Fruit fly (Drosophila melanogaster) whole organism, embryonic: ENCODE results near the gene CG32280.

ENCODE experiments used
- Aef1 ChIP-seq: fragments of 200-800 bp; sonication (Bioruptor generic); IDR thresholded peaks from 3 replicates; pipeline ENCODE4 v1.3.6; 2022; ENCODE audit warnings: missing biosample characterization, missing genetic modification characterization
- Bdp1 ChIP-seq: fragments of 200-800 bp; sonication (Bioruptor generic); optimal IDR thresholded peaks from 3 replicates; lab custom pipeline; 2016; ENCODE audit warnings: missing biosample characterization, missing genetic modification characterization
- CG10565 ChIP-seq: fragments of 200-800 bp; sonication (Bioruptor generic); optimal IDR thresholded peaks from 3 replicates; lab custom pipeline; 2016; ENCODE audit warnings: missing biosample characterization, mild to moderate bottlenecking, missing genetic modification characterization
- CG11398 ChIP-seq: fragments of 200-800 bp; sonication (Bioruptor generic); optimal IDR thresholded peaks from 2 replicates; lab custom pipeline; 2016; ENCODE audit warnings: missing biosample characterization, missing genetic modification characterization
- CG12071 ChIP-seq: fragments of 200-800 bp; sonication (Bioruptor generic); optimal IDR thresholded peaks from 3 replicates; lab custom pipeline; 2018; ENCODE audit warnings: missing biosample characterization, mild to moderate bottlenecking, missing genetic modification characterization
- CG1233 ChIP-seq: fragments of 200-800 bp; sonication (Bioruptor generic); optimal IDR thresholded peaks from 4 replicates; lab custom pipeline; 2018; ENCODE audit warnings: missing biosample characterization, mild to moderate bottlenecking, missing genetic modification characterization
- CG13424 ChIP-seq: fragments of 200-800 bp; sonication (Bioruptor generic); optimal IDR thresholded peaks from 2 replicates; lab custom pipeline; 2019; ENCODE audit warnings: missing biosample characterization, mild to moderate bottlenecking, missing genetic modification characterization, moderate library complexity
- CG14441 ChIP-seq: fragments of 200-800 bp; sonication (Bioruptor generic); IDR thresholded peaks from 2 replicates; pipeline ENCODE4 v1.3.6; 2022; ENCODE audit warnings: missing biosample characterization, missing genetic modification characterization
- CG15011 ChIP-seq: fragments of 200-800 bp; sonication (Bioruptor generic); optimal IDR thresholded peaks from 3 replicates; lab custom pipeline; 2018; ENCODE audit warnings: missing biosample characterization, mild to moderate bottlenecking, missing genetic modification characterization
- CG15696 ChIP-seq: fragments of 200-800 bp; sonication (Bioruptor generic); optimal IDR thresholded peaks from 2 replicates; lab custom pipeline; 2019; ENCODE audit warnings: missing biosample characterization, mild to moderate bottlenecking, missing genetic modification characterization, moderate library complexity
- CG1603 ChIP-seq: fragments of 200-800 bp; sonication (Bioruptor generic); optimal IDR thresholded peaks from 2 replicates; lab custom pipeline; 2019; ENCODE audit warnings: missing biosample characterization, mild to moderate bottlenecking, missing genetic modification characterization, moderate library complexity
- CG17802 ChIP-seq: fragments of 200-800 bp; sonication (Bioruptor generic); optimal IDR thresholded peaks from 2 replicates; lab custom pipeline; 2018; ENCODE audit warnings: missing biosample characterization, mild to moderate bottlenecking, missing genetic modification characterization, moderate library complexity
- CG18262 ChIP-seq: fragments of 200-800 bp; optimal IDR thresholded peaks from 3 replicates; lab custom pipeline; 2019; ENCODE audit warnings: missing biosample characterization, mild to moderate bottlenecking, missing genetic modification characterization, moderate library complexity
- CG2116 ChIP-seq: fragments of 200-800 bp; sonication (Bioruptor generic); optimal IDR thresholded peaks from 3 replicates; lab custom pipeline; 2018; ENCODE audit warnings: missing biosample characterization, mild to moderate bottlenecking, missing genetic modification characterization
- CG31224 ChIP-seq: fragments of 200-800 bp; sonication (Bioruptor generic); IDR thresholded peaks from 2 replicates; pipeline ENCODE4 v1.3.6; 2022; ENCODE audit warnings: missing biosample characterization, missing genetic modification characterization
- CG3407 ChIP-seq: fragments of 200-800 bp; sonication (Bioruptor generic); optimal IDR thresholded peaks from 2 replicates; lab custom pipeline; 2018; ENCODE audit warnings: missing biosample characterization, mild to moderate bottlenecking, missing genetic modification characterization
- CG34422 ChIP-seq: fragments of 200-800 bp; sonication (Bioruptor generic); IDR thresholded peaks from 3 replicates; pipeline ENCODE4 v1.3.6; 2022; ENCODE audit warnings: missing biosample characterization, missing genetic modification characterization
- CG4282 ChIP-seq: fragments of 200-800 bp; sonication (Bioruptor generic); optimal IDR thresholded peaks from 2 replicates; lab custom pipeline; 2016; ENCODE audit warnings: missing biosample characterization, missing genetic modification characterization
- CG4404 ChIP-seq: fragments of 200-800 bp; sonication (Bioruptor generic); IDR thresholded peaks from 2 replicates; pipeline ENCODE4 v1.3.6; 2022; ENCODE audit warnings: missing biosample characterization, missing genetic modification characterization
- CG4707 ChIP-seq: fragments of 200-800 bp; sonication (Bioruptor generic); optimal IDR thresholded peaks from 2 replicates; lab custom pipeline; 2018; ENCODE audit warnings: missing biosample characterization, mild to moderate bottlenecking, missing genetic modification characterization, moderate library complexity
- CG6254 ChIP-seq: fragments of 200-800 bp; sonication (Bioruptor generic); optimal IDR thresholded peaks from 3 replicates; lab custom pipeline; 2017; ENCODE audit warnings: mild to moderate bottlenecking, missing biosample characterization, missing genetic modification reagents, missing genetic modification characterization
- CG6854 ChIP-seq: fragments of 200-800 bp; sonication (Bioruptor generic); optimal IDR thresholded peaks from 3 replicates; lab custom pipeline; 2017; ENCODE audit warnings: missing biosample characterization, mild to moderate bottlenecking, missing genetic modification characterization
- CG7786 ChIP-seq: fragments of 200-800 bp; sonication (Bioruptor generic); optimal IDR thresholded peaks from 2 replicates; lab custom pipeline; 2016; ENCODE audit warnings: missing biosample characterization, missing genetic modification characterization
- CG8388 ChIP-seq: fragments of 200-800 bp; sonication (Bioruptor generic); optimal IDR thresholded peaks from 2 replicates; lab custom pipeline; 2019; ENCODE audit warnings: missing biosample characterization, mild to moderate bottlenecking, missing genetic modification characterization, moderate library complexity
- D19B ChIP-seq: fragments of 200-800 bp; sonication (Bioruptor generic); optimal IDR thresholded peaks from 2 replicates; lab custom pipeline; 2017; ENCODE audit warnings: missing biosample characterization, mild to moderate bottlenecking, missing genetic modification characterization
- Ets97D ChIP-seq: fragments of 200-800 bp; sonication (Bioruptor generic); optimal IDR thresholded peaks from 3 replicates; lab custom pipeline; 2016; ENCODE audit warnings: missing biosample characterization, missing genetic modification characterization
- Mad ChIP-seq: fragments of 200-800 bp; sonication (Bioruptor generic); optimal IDR thresholded peaks from 2 replicates; lab custom pipeline; 2016; ENCODE audit warnings: missing biosample characterization, missing genetic modification characterization
- Mrtf ChIP-seq: fragments of 200-800 bp; sonication (Bioruptor generic); IDR thresholded peaks from 3 replicates; pipeline ENCODE4 v1.3.6; 2022; ENCODE audit warnings: missing biosample characterization, missing genetic modification characterization
- PHDP ChIP-seq: fragments of 200-800 bp; sonication (Bioruptor generic); optimal IDR thresholded peaks from 3 replicates; lab custom pipeline; 2018; ENCODE audit warnings: missing biosample characterization, mild to moderate bottlenecking, missing genetic modification characterization, moderate library complexity
- Poxn ChIP-seq: fragments of 200-800 bp; sonication (Bioruptor generic); IDR thresholded peaks from 2 replicates; pipeline ENCODE4 v1.3.6; 2022; ENCODE audit warnings: missing biosample characterization, missing genetic modification characterization
- Ptx1 ChIP-seq: fragments of 200-800 bp; sonication (Bioruptor generic); IDR thresholded peaks from 2 replicates; pipeline ENCODE4 v1.3.6; 2022; ENCODE audit warnings: missing biosample characterization, missing genetic modification characterization
- Ssrp ChIP-seq: fragments of 200-800 bp; sonication (Bioruptor generic); optimal IDR thresholded peaks from 2 replicates; lab custom pipeline; 2018; ENCODE audit warnings: missing biosample characterization, mild to moderate bottlenecking, missing genetic modification characterization, moderate library complexity
- Xrp1 ChIP-seq: fragments of 200-800 bp; sonication (Bioruptor generic); IDR thresholded peaks from 2 replicates; pipeline ENCODE4 v1.3.6; 2022; ENCODE audit warnings: missing biosample characterization, missing genetic modification characterization
- ato ChIP-seq: fragments of 200-800 bp; sonication (Bioruptor generic); IDR thresholded peaks from 2 replicates; pipeline ENCODE4 v1.3.6; 2022; ENCODE audit warnings: missing biosample characterization, missing genetic modification characterization; ENCODE audit not compliant: partially characterized antibody
- crp ChIP-seq, 2 experiments: fragments of 200-800 bp; sonication (Bioruptor generic); optimal IDR thresholded peaks; 2 replicates in 1 of 2; 3 replicates in 1 of 2; lab custom pipeline; 2017; ENCODE audit warnings: missing biosample characterization in 2 of 2, missing genetic modification characterization in 2 of 2, mild to moderate bottlenecking in 1 of 2, moderate library complexity in 1 of 2
- da ChIP-seq: fragments of 200-800 bp; sonication (Bioruptor generic); optimal IDR thresholded peaks from 2 replicates; lab custom pipeline; 2016; ENCODE audit warnings: missing biosample characterization, missing genetic modification characterization
- dimm ChIP-seq: fragments of 200-800 bp; sonication (Bioruptor generic); IDR thresholded peaks from 2 replicates; pipeline ENCODE4 v1.3.6; 2022; ENCODE audit warnings: missing biosample characterization, missing genetic modification characterization
- dmrt99B ChIP-seq: fragments of 200-800 bp; sonication (Bioruptor generic); optimal IDR thresholded peaks from 2 replicates; lab custom pipeline; 2018; ENCODE audit warnings: missing biosample characterization, mild to moderate bottlenecking, missing genetic modification characterization, moderate library complexity
- ewg ChIP-seq: fragments of 200-800 bp; sonication (Bioruptor generic); optimal IDR thresholded peaks from 3 replicates; lab custom pipeline; 2017; ENCODE audit warnings: mild to moderate bottlenecking, missing biosample characterization, missing genetic modification reagents, missing genetic modification characterization
- grau ChIP-seq: fragments of 200-800 bp; optimal IDR thresholded peaks from 3 replicates; lab custom pipeline; 2019; ENCODE audit warnings: missing biosample characterization, mild to moderate bottlenecking, missing genetic modification characterization, moderate library complexity
- grn ChIP-seq: fragments of 200-800 bp; sonication (Bioruptor generic); optimal IDR thresholded peaks from 3 replicates; lab custom pipeline; 2017; ENCODE audit warnings: missing biosample characterization, missing genetic modification characterization
- gt ChIP-seq: fragments of 200-800 bp; sonication (Bioruptor generic); IDR thresholded peaks from 2 replicates; pipeline ENCODE4 v1.3.6; 2022; ENCODE audit warnings: missing biosample characterization, missing genetic modification characterization
- her ChIP-seq: fragments of 200-800 bp; sonication (Bioruptor generic); optimal IDR thresholded peaks from 2 replicates; lab custom pipeline; 2016; ENCODE audit warnings: missing biosample characterization, missing genetic modification characterization
- jumu ChIP-seq: fragments of 200-800 bp; sonication (Bioruptor generic); optimal IDR thresholded peaks from 3 replicates; lab custom pipeline; 2016; ENCODE audit warnings: missing biosample characterization, missing genetic modification characterization
- kay ChIP-seq: fragments of 200-800 bp; sonication (Bioruptor generic); optimal IDR thresholded peaks from 2 replicates; lab custom pipeline; 2016; ENCODE audit warnings: missing biosample characterization, missing genetic modification characterization
- lbe ChIP-seq: fragments of 200-800 bp; sonication (Bioruptor generic); optimal IDR thresholded peaks from 2 replicates; lab custom pipeline; 2016; ENCODE audit warnings: missing biosample characterization, mild to moderate bottlenecking, missing genetic modification characterization
- mld ChIP-seq: fragments of 200-800 bp; sonication (Bioruptor generic); IDR thresholded peaks from 3 replicates; pipeline ENCODE4 v1.3.6; 2022; ENCODE audit warnings: missing biosample characterization, missing genetic modification characterization; ENCODE audit not compliant: partially characterized antibody
- row ChIP-seq: fragments of 200-800 bp; sonication (Bioruptor generic); IDR thresholded peaks from 3 replicates; pipeline ENCODE4 v1.3.6; 2022; ENCODE audit warnings: missing biosample characterization, missing genetic modification characterization
- sens-2 ChIP-seq: fragments of 200-800 bp; sonication (Bioruptor generic); IDR thresholded peaks from 2 replicates; pipeline ENCODE4 v1.3.6; 2022; ENCODE audit warnings: missing biosample characterization, missing genetic modification characterization
- tna ChIP-seq: fragments of 200-800 bp; sonication (Bioruptor generic); IDR thresholded peaks from 2 replicates; pipeline ENCODE4 v1.3.6; 2022; ENCODE audit warnings: missing biosample characterization, missing genetic modification characterization; ENCODE audit not compliant: partially characterized antibody
- usp ChIP-seq: fragments of >200 bp; optimal IDR thresholded peaks from 2 replicates; lab custom pipeline; 2017; ENCODE audit warnings: missing biosample characterization, missing genetic modification characterization

The CG32280 gene

DNA sequence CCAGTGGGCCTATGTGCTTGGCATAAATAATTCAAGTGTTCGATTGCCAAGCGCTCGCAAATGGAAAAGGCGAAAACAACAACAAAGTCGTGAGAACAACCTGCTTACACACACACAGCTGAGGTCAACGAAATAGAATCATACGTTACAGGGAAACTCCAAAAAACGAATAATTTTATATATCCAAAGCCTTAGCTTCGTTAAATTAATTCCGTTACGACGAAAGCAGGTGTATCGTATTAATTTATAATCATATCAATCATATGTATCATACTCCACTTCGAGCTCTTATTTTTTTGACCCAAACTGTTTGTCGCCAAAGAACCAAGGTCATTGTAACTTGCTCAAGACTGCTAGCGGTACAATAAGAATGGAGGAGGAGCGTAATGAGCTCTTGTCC lies 14.5 kb downstream of the CG32280 start (continued):
- no peak for TF ChIP-seq mld (GFP tag; lab: Robert Waterston, UW)
- TF ChIP-seq Mrtf (GFP tag; lab: Robert Waterston, UW) = peak; percentile 85
- peak; percentile 48 for TF ChIP-seq CG2116 (GFP tag; lab: Kevin White, UChicago)
- TF ChIP-seq grau = peak; percentile 87
- TF ChIP-seq CG3407 (GFP tag; lab: Kevin White, UChicago) = peak; percentile 66
- peak; percentile 81 for TF ChIP-seq CG13424
- TF ChIP-seq jumu = peak; percentile 74
- peak; percentile 89 for TF ChIP-seq CG34422 (GFP tag; lab: Robert Waterston, UW)
- TF ChIP-seq Ptx1 (GFP tag; lab: Robert Waterston, UW) = peak; percentile 91
- peak; percentile 92 for TF ChIP-seq PHDP (tag; lab: Kevin White, UChicago)
- TF ChIP-seq CG1603 = peak; percentile 90
- peak; percentile 96 for TF ChIP-seq Xrp1
- peak; percentile 60 for TF ChIP-seq CG7786 (GFP tag; lab: Kevin White, UChicago)
- peak; percentile 75 for TF ChIP-seq Ssrp (tag; lab: Kevin White, UChicago)
- peak; percentile 88 for TF ChIP-seq CG6254 (GFP tag; lab: Kevin White, UChicago)
- TF ChIP-seq Bdp1 (GFP tag; lab: Kevin White, UChicago) = peak; percentile 53
- TF ChIP-seq usp (GFP tag; lab: Kevin White, UChicago) = no peak
- no peak for TF ChIP-seq tna
- TF ChIP-seq dmrt99B (tag; lab: Kevin White, UChicago) = no peak
- TF ChIP-seq gt = 0 out of 2 replicates have a peak, but pooled peaks have one; percentile 38
- TF ChIP-seq dimm (GFP tag; lab: Robert Waterston, UW) = peak; percentile 43; the same call in 1 of the 2 replicates
- peak; percentile 76 for TF ChIP-seq her (GFP tag; lab: Kevin White, UChicago)
- TF ChIP-seq lbe (GFP tag; lab: Kevin White, UChicago) = peak; percentile 88
- TF ChIP-seq CG11398 (GFP tag; lab: Kevin White, UChicago) = peak; percentile 24
- TF ChIP-seq Aef1 (GFP tag; lab: Robert Waterston, UW) = peak; percentile 84
- TF ChIP-seq CG10565 (GFP tag; lab: Kevin White, UChicago) = peak; percentile 70
- peak; percentile 95 for TF ChIP-seq row (GFP tag; lab: Robert Waterston, UW)
- TF ChIP-seq CG6854 = peak; percentile 82
- TF ChIP-seq D19B = peak; percentile 83
- TF ChIP-seq kay = peak; percentile 74
- peak; percentile 59 for TF ChIP-seq ewg (GFP tag; lab: Kevin White, UChicago)
- TF ChIP-seq crp (GFP tag; optimal IDR thresholded peaks at IDR 0.05; lab: Kevin White, UChicago) = peak in 1 of 2 experiments; percentile 2
- no peak for TF ChIP-seq CG12071 (GFP tag; lab: Kevin White, UChicago)
- TF ChIP-seq Mad = peak; percentile 65
- peak; percentile 93 for TF ChIP-seq CG14441 (GFP tag; lab: Robert Waterston, UW)
- no peak for TF ChIP-seq grn
- no peak for TF ChIP-seq CG4282
- TF ChIP-seq CG18262 (tag; lab: Kevin White, UChicago) = peak; percentile 89
- TF ChIP-seq CG4707 (GFP tag; lab: Kevin White, UChicago) = peak; percentile 63
- peak; percentile 84 for TF ChIP-seq CG8388 (GFP tag; lab: Kevin White, UChicago)
- TF ChIP-seq ato = no peak
- TF ChIP-seq CG31224 (GFP tag; lab: Robert Waterston, UW) = peak; percentile 82
- TF ChIP-seq CG17802 (tag; lab: Kevin White, UChicago) = peak; percentile 68
- TF ChIP-seq da (GFP tag; lab: Kevin White, UChicago) = no peak
- TF ChIP-seq CG1233 (GFP tag; lab: Kevin White, UChicago) = peak; percentile 89
- TF ChIP-seq CG4404 (GFP tag; lab: Robert Waterston, UW) = peak; percentile 74
- TF ChIP-seq Ets97D (GFP tag; lab: Kevin White, UChicago) = peak; percentile 46
- TF ChIP-seq CG15696 = peak; percentile 77
- TF ChIP-seq sens-2 (GFP tag; lab: Robert Waterston, UW) = peak; percentile 53; the same call in 1 of the 2 replicates
- peak; percentile 81 for TF ChIP-seq CG15011 (GFP tag; lab: Kevin White, UChicago)
- TF ChIP-seq Poxn (GFP tag; lab: Robert Waterston, UW) = peak; percentile 68
